Worm (Caenorhabditis elegans) whole organism, young adult: Measurements from ENCODE around the gene ugt-55.

Experiments used
- B0261.1 ChIP-seq: sonication (generic microtip); optimal IDR thresholded peaks from 2 replicates; lab custom pipeline; 2016; ENCODE audit warnings: mild to moderate bottlenecking, missing genetic modification characterization, moderate library complexity, missing compliant biosample characterization
- C06A6.2 ChIP-seq: fragments of 200-800 bp; sonication (Bioruptor generic); conservative IDR thresholded peaks from 2 replicates; pipeline ENCODE4 v1.3.6; 2022; ENCODE audit warnings: missing genetic modification characterization, missing compliant biosample characterization
- C17E4.6 ChIP-seq: fragments of 200-800 bp; sonication (Bioruptor generic); IDR thresholded peaks from 2 replicates; pipeline ENCODE4 v1.3.6; 2022; ENCODE audit warnings: missing genetic modification reagents, missing genetic modification characterization, missing compliant biosample characterization
- F33H1.4 ChIP-seq: fragments of 200-800 bp; sonication (Bioruptor generic); IDR thresholded peaks from 2 replicates; pipeline ENCODE4 v1.3.6; 2022; ENCODE audit warnings: missing genetic modification reagents, missing genetic modification characterization, missing compliant biosample characterization
- F52B5.7 ChIP-seq: sonication (generic microtip); optimal IDR thresholded peaks from 2 replicates; lab custom pipeline; 2016; ENCODE audit warnings: mild to moderate bottlenecking, missing genetic modification characterization, missing compliant biosample characterization
- F57C9.4 ChIP-seq: sonication (generic microtip); optimal IDR thresholded peaks from 2 replicates; lab custom pipeline; 2017; ENCODE audit warnings: mild to moderate bottlenecking, missing genetic modification characterization, missing compliant biosample characterization
- K11D2.4 ChIP-seq: fragments of 200-800 bp; sonication (Bioruptor generic); IDR thresholded peaks from 2 replicates; pipeline ENCODE4 v1.3.6; 2022; ENCODE audit warnings: missing genetic modification reagents, missing genetic modification characterization, missing compliant biosample characterization
- K12H6.12 ChIP-seq: fragments of 200-800 bp; sonication (Bioruptor generic); optimal IDR thresholded peaks from 2 replicates; lab custom pipeline; 2018; ENCODE audit warnings: mild to moderate bottlenecking, missing genetic modification characterization, missing compliant biosample characterization
- T07F8.4 ChIP-seq: sonication (generic microtip); optimal IDR thresholded peaks from 2 replicates; lab custom pipeline; 2016; ENCODE audit warnings: mild to moderate bottlenecking, missing genetic modification characterization, moderate library complexity, missing compliant biosample characterization
- Y53G8AR.9 ChIP-seq: fragments of 200-800 bp; sonication (Bioruptor generic); conservative IDR thresholded peaks from 2 replicates; pipeline ENCODE4 v1.3.6; 2022; ENCODE audit warnings: missing genetic modification reagents, missing genetic modification characterization, missing compliant biosample characterization
- ZK185.1 ChIP-seq: sonication (generic microtip); optimal IDR thresholded peaks from 2 replicates; lab custom pipeline; 2016; ENCODE audit warnings: mild to moderate bottlenecking, missing genetic modification characterization, missing compliant biosample characterization; ENCODE audit not compliant: poor library complexity, severe bottlenecking
- ama-1 ChIP-seq, 3 experiments: fragments of 150-350 bp in 1 of 3; sonication (generic microtip) in 2 of 3; optimal IDR thresholded peaks; 2 replicates each; lab custom pipeline; 2014 to 2018; ENCODE audit warnings: missing biosample characterization in 2 of 3, missing genetic modification characterization in 2 of 3, missing genetic modification reagents in 2 of 3
- attf-3 ChIP-seq: fragments of 200-800 bp; sonication (Bioruptor generic); conservative IDR thresholded peaks from 2 replicates; pipeline ENCODE4 v1.3.6; 2022; ENCODE audit warnings: missing genetic modification reagents, missing genetic modification characterization, missing compliant biosample characterization
- attf-6 ChIP-seq: fragments of 200-800 bp; sonication (Bioruptor generic); IDR thresholded peaks from 2 replicates; pipeline ENCODE4 v1.3.6; 2022; ENCODE audit warnings: missing genetic modification reagents, missing genetic modification characterization, missing compliant biosample characterization
- chd-7 ChIP-seq: sonication (generic microtip); optimal IDR thresholded peaks from 2 replicates; lab custom pipeline; 2016; ENCODE audit warnings: mild to moderate bottlenecking, missing genetic modification characterization, moderate library complexity, missing compliant biosample characterization
- dox-1 ChIP-seq: fragments of 200-800 bp; sonication (Bioruptor generic); IDR thresholded peaks from 2 replicates; pipeline ENCODE4 v1.3.6; 2022; ENCODE audit warnings: missing genetic modification reagents, missing genetic modification characterization, missing compliant biosample characterization
- egl-44 ChIP-seq: fragments of 200-800 bp; sonication (Bioruptor generic); IDR thresholded peaks from 2 replicates; pipeline ENCODE4 v1.3.6; 2022; ENCODE audit warnings: missing genetic modification reagents, missing genetic modification characterization, missing compliant biosample characterization
- ets-4 ChIP-seq: fragments of 200-800 bp; sonication (Bioruptor generic); optimal IDR thresholded peaks from 2 replicates; lab custom pipeline; 2018; ENCODE audit warnings: mild to moderate bottlenecking, missing genetic modification characterization, missing compliant biosample characterization
- hmg-1.2 ChIP-seq: fragments of 200-800 bp; sonication (Bioruptor generic); IDR thresholded peaks from 2 replicates; pipeline ENCODE4 v1.3.6; 2022; ENCODE audit warnings: missing genetic modification reagents, missing genetic modification characterization, missing compliant biosample characterization
- hmg-20 ChIP-seq: fragments of 200-800 bp; sonication (Bioruptor generic); IDR thresholded peaks from 2 replicates; pipeline ENCODE4 v1.3.6; 2022; ENCODE audit warnings: missing genetic modification reagents, missing genetic modification characterization, missing compliant biosample characterization
- hrde-1 ChIP-seq: sonication (generic microtip); optimal IDR thresholded peaks from 2 replicates; lab custom pipeline; 2016; ENCODE audit warnings: missing genetic modification characterization, mild to moderate bottlenecking, missing compliant biosample characterization, moderate library complexity, missing genotype, missing genetic modification reagents, borderline replicate concordance
- lag-1 ChIP-seq: fragments of 200-800 bp; sonication (Bioruptor generic); IDR thresholded peaks from 2 replicates; pipeline ENCODE4 v1.3.6; 2022; ENCODE audit warnings: missing genetic modification reagents, missing genetic modification characterization, missing compliant biosample characterization
- madf-10 ChIP-seq: sonication (generic microtip); optimal IDR thresholded peaks from 2 replicates; lab custom pipeline; 2016; ENCODE audit warnings: mild to moderate bottlenecking, missing genetic modification characterization, missing compliant biosample characterization
- madf-6 ChIP-seq: fragments of 200-800 bp; sonication (Bioruptor generic); IDR thresholded peaks from 2 replicates; pipeline ENCODE4 v1.3.6; 2022; ENCODE audit warnings: missing genetic modification reagents, missing genetic modification characterization, missing compliant biosample characterization
- nfya-1 ChIP-seq: sonication (generic microtip); optimal IDR thresholded peaks from 2 replicates; lab custom pipeline; 2017; ENCODE audit warnings: antibody characterized with exemption, missing compliant biosample characterization, missing genetic modification characterization, borderline replicate concordance; ENCODE audit not compliant: insufficient read depth
- nfyb-1 ChIP-seq: fragments of 200-800 bp; sonication (Bioruptor generic); IDR thresholded peaks from 2 replicates; pipeline ENCODE4 v1.3.6; 2022; ENCODE audit warnings: missing genetic modification reagents, missing genetic modification characterization, missing compliant biosample characterization
- nhr-27 ChIP-seq: fragments of 200-800 bp; sonication (Bioruptor generic); optimal IDR thresholded peaks from 2 replicates; lab custom pipeline; 2018; ENCODE audit warnings: mild to moderate bottlenecking, missing genetic modification characterization, moderate library complexity, missing compliant biosample characterization
- nhr-80 ChIP-seq: sonication (generic microtip); optimal IDR thresholded peaks from 2 replicates; lab custom pipeline; 2016; ENCODE audit warnings: missing genetic modification characterization, missing compliant biosample characterization
- pha-4 ChIP-seq: fragments of 150-350 bp; sonication (generic microtip); optimal IDR thresholded peaks from 2 replicates; lab custom pipeline; 2014; ENCODE audit warnings: missing biosample characterization, missing genetic modification reagents, missing genetic modification characterization
- sea-2 ChIP-seq: fragments of 200-800 bp; sonication (Bioruptor generic); IDR thresholded peaks from 2 replicates; pipeline ENCODE4 v1.3.6; 2022; ENCODE audit warnings: missing genetic modification characterization, missing compliant biosample characterization
- snpc-3.4 ChIP-seq: sonication (generic microtip); optimal IDR thresholded peaks from 2 replicates; lab custom pipeline; 2017; ENCODE audit warnings: missing genetic modification characterization, mild to moderate bottlenecking, missing compliant biosample characterization, antibody characterized with exemption, moderate library complexity, missing genotype, missing genetic modification reagents
- snpc-4 ChIP-seq, 5 experiments: fragments of 150-350 bp in 1 of 5; sonication (generic microtip) in 4 of 5; optimal IDR thresholded peaks; 2 replicates each; lab custom pipeline; 2014 to 2018; ENCODE audit warnings: missing genetic modification characterization in 5 of 5, missing biosample characterization in 3 of 5, antibody characterized with exemption in 2 of 5, mild to moderate bottlenecking in 2 of 5, missing compliant biosample characterization in 2 of 5, missing genotype in 2 of 5, moderate library complexity in 2 of 5, missing genetic modification reagents in 1 of 5
- tbp1 ChIP-seq: fragments of 200-800 bp; sonication (Bioruptor generic); optimal IDR thresholded peaks from 2 replicates; lab custom pipeline; 2018; ENCODE audit warnings: mild to moderate bottlenecking, missing genetic modification characterization, missing compliant biosample characterization
- ztf-18 ChIP-seq: sonication (generic microtip); optimal IDR thresholded peaks from 2 replicates; lab custom pipeline; 2016; ENCODE audit warnings: missing genotype, mild to moderate bottlenecking, missing genetic modification characterization, missing compliant biosample characterization
- ztf-25 ChIP-seq: fragments of 200-800 bp; sonication (Bioruptor generic); IDR thresholded peaks from 2 replicates; pipeline ENCODE4 v1.3.6; 2022; ENCODE audit warnings: missing genetic modification reagents, missing genetic modification characterization, missing compliant biosample characterization
- ztf-3 ChIP-seq: fragments of 200-800 bp; sonication (Bioruptor generic); optimal IDR thresholded peaks from 2 replicates; lab custom pipeline; 2018; ENCODE audit warnings: mild to moderate bottlenecking, missing genetic modification characterization, missing compliant biosample characterization
- ztf-6 ChIP-seq: fragments of 200-800 bp; sonication (Bioruptor generic); IDR thresholded peaks from 2 replicates; pipeline ENCODE4 v1.3.6; 2022; ENCODE audit warnings: missing genetic modification reagents, missing genetic modification characterization, missing compliant biosample characterization

Gene ugt-55

DNA sequence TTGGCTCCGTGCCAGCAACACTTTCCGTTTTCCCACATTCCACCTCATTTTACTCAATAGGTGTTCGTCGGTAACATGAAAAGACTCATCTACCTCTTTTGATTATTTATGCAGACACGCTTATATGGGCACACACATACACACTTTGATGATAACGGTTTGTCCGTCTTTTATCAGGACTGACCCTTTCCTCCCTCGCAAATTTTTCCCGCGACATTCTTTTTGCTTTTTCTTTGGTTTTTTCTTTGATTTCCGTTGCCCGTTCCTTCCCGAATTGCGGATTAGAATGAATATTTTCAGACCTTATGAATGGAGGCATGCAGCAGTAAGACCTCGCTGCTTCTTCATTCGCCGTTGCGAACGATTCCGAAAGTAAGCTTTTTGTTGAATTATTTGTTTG is 43.5 kb upstream of the ugt-55 start, which contains the start of gene vab-8:
Gene vab-8 (plus strand): TSS at position 301 of the 400 bp plus-strand sequence.
- TF ChIP-seq snpc-4 (GFP tag; optimal IDR thresholded peaks at IDR 0.05; lab: Kevin White, UChicago) (no peak), snpc-4 (tag; optimal IDR thresholded peaks at IDR 0.05; lab: Kevin White, UChicago) (no peak), nhr-80 (tag; lab: Kevin White, UChicago) (peak; percentile 57)

- no peak for TF ChIP-seq sea-2 (GFP tag; lab: Robert Waterston, UW)
- TF ChIP-seq K11D2.4 (GFP tag; lab: Robert Waterston, UW), result no peak
- TF ChIP-seq ZK185.1, result no peak
- TF ChIP-seq dox-1, result no peak
- TF ChIP-seq lag-1, result no peak
- no peak for TF ChIP-seq nhr-80 (tag; lab: Kevin White, UChicago)
- TF ChIP-seq F33H1.4, result no peak
- no peak for TF ChIP-seq ztf-3 (GFP tag; lab: Kevin White, UChicago)
These were observed 23.1 kb upstream of the ugt-55 start for ce11 chrV:12233425-12233824.

DNA sequence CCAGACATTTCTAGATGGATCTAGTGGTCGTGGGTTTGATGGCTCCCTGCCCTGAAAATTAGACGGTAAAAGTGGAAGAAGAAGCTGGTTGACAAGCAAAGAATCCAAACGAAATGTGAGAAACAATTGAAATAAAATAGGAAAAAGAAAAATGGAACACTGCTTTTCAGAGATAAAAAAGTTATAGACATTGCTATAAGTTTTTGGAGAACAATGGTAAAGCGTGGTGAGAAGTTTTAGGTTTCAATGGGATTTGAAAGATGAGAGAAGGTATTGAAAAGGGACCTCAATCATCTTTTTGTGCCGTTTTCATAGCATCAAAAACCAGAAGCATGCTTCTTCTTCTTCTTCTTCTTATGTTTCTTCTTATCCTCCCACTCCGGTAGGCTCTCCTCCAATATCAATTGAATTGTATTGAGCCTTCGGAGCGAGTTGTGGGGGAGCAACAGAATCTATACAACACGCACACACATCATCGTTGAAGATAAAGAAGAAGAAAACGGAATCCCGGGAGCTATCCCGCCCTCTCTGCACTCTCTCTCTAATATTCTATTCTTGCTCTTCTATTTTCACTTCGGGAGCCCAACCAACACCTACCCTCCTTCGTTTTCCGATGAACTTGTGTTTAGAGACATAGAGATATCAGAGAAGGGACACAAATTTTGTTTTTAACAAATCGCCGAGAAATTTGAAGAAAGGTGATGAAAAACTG is 22.0 kb upstream of the ugt-55 start, which contains the start of gene myo-3:
Gene myo-3 (minus strand): TSS at position 51 of the 712 bp plus-strand sequence.
- TF ChIP-seq ztf-6 (GFP tag; lab: Robert Waterston, UW) (no peak), F33H1.4 (no peak), snpc-3.4 (tag; lab: Kevin White, UChicago) (no peak), ztf-25 (GFP tag; lab: Robert Waterston, UW) (no peak)
- TF ChIP-seq, all 124 proteins: peak for 0

DNA sequence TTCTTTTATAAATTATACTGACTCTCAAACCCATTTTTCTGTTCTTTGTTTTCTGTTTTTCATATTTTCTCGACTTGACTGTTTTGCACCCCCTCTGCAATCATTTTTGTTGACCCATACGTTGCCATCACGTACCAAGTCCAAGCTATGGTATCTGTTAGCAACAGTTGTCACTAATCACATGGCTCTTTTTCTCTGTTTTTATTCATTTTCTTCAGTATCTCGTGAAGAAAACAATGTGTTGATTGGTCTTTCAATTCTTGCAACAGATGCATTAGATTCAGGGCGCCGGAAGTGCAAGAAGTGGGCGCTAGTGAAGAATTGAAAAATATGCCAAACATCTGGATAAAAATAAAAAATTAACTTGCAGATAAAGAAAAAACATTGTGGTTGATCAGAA is 21.0 kb upstream of the ugt-55 start:
- TF ChIP-seq C17E4.6 (GFP tag; lab: Robert Waterston, UW) (no peak), F57C9.4 (tag; lab: Kevin White, UChicago) (no peak), madf-10 (tag; lab: Kevin White, UChicago) (no peak), egl-44 (GFP tag; lab: Robert Waterston, UW) (no peak), chd-7 (tag; lab: Kevin White, UChicago) (no peak), hmg-1.2 (GFP tag; lab: Robert Waterston, UW) (no peak), tbp1 (GFP tag; lab: Kevin White, UChicago) (no peak), ets-4 (GFP tag; lab: Kevin White, UChicago) (no peak), nhr-27 (no peak), attf-6 (GFP tag; lab: Robert Waterston, UW) (no peak), attf-3 (GFP tag; lab: Robert Waterston, UW) (no peak), ama-1 (optimal IDR thresholded peaks at IDR 0.05; lab: Kevin White, UChicago) (no peak), ama-1 (GFP tag; optimal IDR thresholded peaks at IDR 0.05; lab: Kevin White, UChicago) (no peak), C06A6.2 (no peak), Y53G8AR.9 (GFP tag; lab: Robert Waterston, UW) (no peak), madf-6 (GFP tag; lab: Robert Waterston, UW) (no peak)

DNA sequence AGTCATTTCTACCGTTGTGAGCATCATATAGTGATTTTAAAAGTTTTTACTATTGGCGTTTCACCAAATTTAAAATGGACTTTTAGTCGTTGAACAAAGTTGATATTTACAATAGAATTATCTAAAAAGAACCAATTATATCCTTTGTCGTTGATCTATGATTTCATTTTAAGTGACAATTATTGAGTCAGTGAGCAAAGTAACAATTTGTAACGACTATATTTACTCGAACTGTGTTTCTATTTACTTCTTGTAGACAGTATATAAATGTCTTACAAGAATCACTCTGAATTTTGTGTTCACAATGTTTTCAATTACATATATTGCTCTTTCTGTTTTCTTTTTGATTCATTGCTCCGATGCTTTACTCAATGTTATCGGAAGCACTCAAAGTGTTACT is 15.4 kb upstream of the ugt-55 start, which contains the start of gene ttr-22:
Gene ttr-22 (plus strand): TSS at position 301 of the 400 bp plus-strand sequence.
- no peak for TF ChIP-seq hmg-20
- no peak for TF ChIP-seq nfyb-1 (GFP tag; lab: Robert Waterston, UW)
- no peak for TF ChIP-seq T07F8.4
- TF ChIP-seq F52B5.7 (tag; lab: Kevin White, UChicago), result no peak
- no peak for TF ChIP-seq madf-6 (GFP tag; lab: Robert Waterston, UW)
- no peak for TF ChIP-seq ztf-18 (tag; lab: Kevin White, UChicago)
- no peak for TF ChIP-seq sea-2 (GFP tag; lab: Robert Waterston, UW)
- TF ChIP-seq pha-4 (tag; lab: Kevin White, UChicago), result no peak
- TF ChIP-seq K12H6.12 (tag; lab: Kevin White, UChicago), result no peak
- TF ChIP-seq B0261.1, result no peak
- TF ChIP-seq hrde-1, result no peak
- TF ChIP-seq nfya-1 (tag; lab: Kevin White, UChicago), result no peak
